Worm (Caenorhabditis elegans) whole organism, L1 larva: ENCODE results near the gene rnp-2.

Source experiments
- fos-1 ChIP-seq: fragments of 150-350 bp; optimal IDR thresholded peaks from 2 replicates; lab custom pipeline; 2014; ENCODE audit warnings: missing biosample characterization, missing genetic modification characterization
- hpl-2 ChIP-seq: fragments of 150-350 bp; optimal IDR thresholded peaks from 2 replicates; lab custom pipeline; 2014; ENCODE audit warnings: missing biosample characterization, missing genetic modification reagents, missing genetic modification characterization
- lin-14 ChIP-seq: fragments of 200-800 bp; sonication (Bioruptor generic); optimal IDR thresholded peaks from 2 replicates; lab custom pipeline; 2018; ENCODE audit warnings: mild to moderate bottlenecking, missing genetic modification characterization, moderate library complexity, missing compliant biosample characterization
- mdl-1 ChIP-seq, 2 experiments: fragments of 150-350 bp; optimal IDR thresholded peaks; 2 replicates each; lab custom pipeline; 2014 to 2017; ENCODE audit warnings: missing biosample characterization in 2 of 2, missing genetic modification characterization in 2 of 2, inconsistent platforms in 1 of 2
- nhr-20 ChIP-seq: sonication (generic microtip); optimal IDR thresholded peaks from 2 replicates; lab custom pipeline; 2016; ENCODE audit warnings: mild to moderate bottlenecking, missing genetic modification characterization, missing compliant biosample characterization
- nhr-76 ChIP-seq: sonication (generic microtip); optimal IDR thresholded peaks from 2 replicates; lab custom pipeline; 2017; ENCODE audit warnings: missing biosample characterization, missing genetic modification characterization
- tbx-2 ChIP-seq: sonication (generic microtip); optimal IDR thresholded peaks from 2 replicates; lab custom pipeline; 2016; ENCODE audit warnings: missing genetic modification characterization, missing compliant biosample characterization
- unc-62 ChIP-seq: fragments of 150-350 bp; optimal IDR thresholded peaks from 2 replicates; lab custom pipeline; 2014; ENCODE audit warnings: missing biosample characterization, missing genetic modification reagents, missing genetic modification characterization

DNA sequence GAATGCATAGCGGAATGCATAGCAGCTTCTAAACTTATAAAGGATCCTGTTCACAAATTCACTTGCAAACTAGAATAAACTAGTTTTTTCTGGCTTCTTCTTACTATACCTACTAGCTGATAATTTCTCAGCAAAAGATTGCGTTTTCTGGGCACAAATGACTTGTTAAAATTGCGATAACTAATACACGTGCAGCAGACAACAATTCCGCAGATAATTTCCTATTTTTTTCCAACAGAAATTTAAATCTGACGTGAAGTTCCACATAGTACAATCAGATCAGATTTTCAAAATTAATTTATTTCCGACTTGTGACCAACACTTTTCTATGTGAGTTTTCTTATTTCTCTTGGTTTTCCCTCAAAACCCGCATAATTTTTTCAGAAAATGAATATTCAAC is 7.5 kb upstream of the rnp-2 start, which contains the start of gene scrm-8:
- TF ChIP-seq hpl-2 (GFP tag; lab: Kevin White, UChicago) (no peak), lin-14 (no peak), nhr-76 (tag; lab: Kevin White, UChicago) (no peak), fos-1 (tag; lab: Kevin White, UChicago) (no peak), unc-62 (GFP tag; lab: Kevin White, UChicago) (no peak), mdl-1 (tag; optimal IDR thresholded peaks at IDR 0.05; lab: Kevin White, UChicago) (no peak), nhr-20 (tag; lab: Kevin White, UChicago) (no peak), tbx-2 (tag; lab: Kevin White, UChicago) (no peak)
